Fruit fly (Drosophila melanogaster) whole organism, pupa: ENCODE data around the gene Mst85C.

ENCODE experiments used
- CG10348 ChIP-seq: fragments of 200-800 bp; sonication (Bioruptor generic); IDR thresholded peaks from 2 replicates; pipeline ENCODE4 v1.3.6; 2022; ENCODE audit warnings: missing biosample characterization, missing genetic modification characterization
- CG12605 ChIP-seq: fragments of 200-800 bp; sonication (Bioruptor generic); IDR thresholded peaks from 2 replicates; pipeline ENCODE4 v1.3.6; 2022; ENCODE audit warnings: missing biosample characterization, missing genetic modification characterization
- CG13204 ChIP-seq: fragments of 200-800 bp; sonication (Bioruptor generic); optimal IDR thresholded peaks from 2 replicates; lab custom pipeline; 2018; ENCODE audit warnings: missing biosample characterization, mild to moderate bottlenecking, missing genetic modification characterization, moderate library complexity
- CG14655 ChIP-seq: fragments of 200-800 bp; sonication (Bioruptor generic); optimal IDR thresholded peaks from 3 replicates; lab custom pipeline; 2017; ENCODE audit warnings: mild to moderate bottlenecking, missing biosample characterization, missing genetic modification reagents, missing genetic modification characterization
- CG15710 ChIP-seq: fragments of 200-800 bp; sonication (Bioruptor generic); optimal IDR thresholded peaks from 2 replicates; lab custom pipeline; 2018; ENCODE audit warnings: missing biosample characterization, mild to moderate bottlenecking, missing genetic modification characterization, moderate library complexity
- CG17806 ChIP-seq: fragments of 200-800 bp; sonication (Bioruptor generic); optimal IDR thresholded peaks from 2 replicates; lab custom pipeline; 2018; ENCODE audit warnings: missing biosample characterization, mild to moderate bottlenecking, missing genetic modification characterization, moderate library complexity
- CG32121 ChIP-seq: fragments of 200-800 bp; sonication (Bioruptor generic); IDR thresholded peaks from 2 replicates; pipeline ENCODE4 v1.3.6; 2022; ENCODE audit warnings: missing biosample characterization, missing genetic modification characterization
- CG34367 ChIP-seq: fragments of 200-800 bp; sonication (Bioruptor generic); optimal IDR thresholded peaks from 2 replicates; lab custom pipeline; 2018; ENCODE audit warnings: missing biosample characterization, mild to moderate bottlenecking, missing genetic modification characterization
- CG4496 ChIP-seq: fragments of 200-800 bp; sonication (Bioruptor generic); IDR thresholded peaks from 3 replicates; pipeline ENCODE4 v1.3.6; 2022; ENCODE audit warnings: missing biosample characterization, missing genetic modification characterization
- CG8159 ChIP-seq: fragments of 200-800 bp; sonication (Bioruptor generic); optimal IDR thresholded peaks from 3 replicates; lab custom pipeline; 2018; ENCODE audit warnings: missing biosample characterization, mild to moderate bottlenecking, missing genetic modification characterization, moderate library complexity
- CG8301 ChIP-seq: fragments of 200-800 bp; sonication (Bioruptor generic); optimal IDR thresholded peaks from 2 replicates; lab custom pipeline; 2018; ENCODE audit warnings: missing biosample characterization, mild to moderate bottlenecking, missing genetic modification characterization
- CG9948 ChIP-seq: fragments of 200-800 bp; sonication (Bioruptor generic); optimal IDR thresholded peaks from 2 replicates; lab custom pipeline; 2018; ENCODE audit warnings: missing biosample characterization, mild to moderate bottlenecking, missing genetic modification characterization, moderate library complexity
- D1 ChIP-seq: fragments of 200-800 bp; sonication (Bioruptor generic); optimal IDR thresholded peaks from 2 replicates; lab custom pipeline; 2018; ENCODE audit warnings: missing biosample characterization, mild to moderate bottlenecking, missing genetic modification characterization, moderate library complexity
- EcR ChIP-seq: fragments of 200-800 bp; sonication (Bioruptor generic); optimal IDR thresholded peaks from 3 replicates; lab custom pipeline; 2019; ENCODE audit warnings: missing biosample characterization, missing genetic modification characterization, mild to moderate bottlenecking, moderate library complexity, missing genetic modification reagents
- Ets98B ChIP-seq: fragments of 200-800 bp; sonication (Bioruptor generic); IDR thresholded peaks from 2 replicates; pipeline ENCODE4 v1.3.6; 2022; ENCODE audit warnings: missing biosample characterization, missing genetic modification characterization
- Pif1A ChIP-seq: fragments of 200-800 bp; sonication (Bioruptor generic); optimal IDR thresholded peaks from 3 replicates; lab custom pipeline; 2016; ENCODE audit warnings: missing biosample characterization, missing genetic modification characterization
- Pif1B ChIP-seq: fragments of 200-800 bp; sonication (Bioruptor generic); optimal IDR thresholded peaks from 3 replicates; lab custom pipeline; 2016; ENCODE audit warnings: missing biosample characterization, missing genetic modification characterization
- Snoo ChIP-seq: fragments of 200-800 bp; sonication (Bioruptor generic); optimal IDR thresholded peaks from 3 replicates; lab custom pipeline; 2017; ENCODE audit warnings: missing biosample characterization, mild to moderate bottlenecking, missing genetic modification characterization, inconsistent platforms
- fd96Ca ChIP-seq: fragments of 200-800 bp; sonication (Bioruptor generic); IDR thresholded peaks from 3 replicates; pipeline ENCODE4 v1.3.6; 2022; ENCODE audit warnings: missing biosample characterization, missing genetic modification characterization
- gl ChIP-seq: fragments of 200-800 bp; sonication (Bioruptor generic); optimal IDR thresholded peaks from 2 replicates; lab custom pipeline; 2018; ENCODE audit warnings: missing biosample characterization, mild to moderate bottlenecking, missing genetic modification characterization
- rn ChIP-seq: fragments of 200-800 bp; sonication (Bioruptor generic); IDR thresholded peaks from 2 replicates; pipeline ENCODE4 v1.3.6; 2022; ENCODE audit warnings: missing biosample characterization, missing genetic modification characterization

The Mst85C gene

dm6 chr3R:9048466-9049072 is at the start of gene Mst85C:
Gene Mst85C (plus strand): TSS chr3R:9048645.
- peak; percentile 50 for TF ChIP-seq EcR (GFP tag; lab: Kevin White, UChicago)
- TF ChIP-seq gl (tag; lab: Kevin White, UChicago) = peak; percentile 37
- no peak for TF ChIP-seq CG8159 (tag; lab: Kevin White, UChicago)
- TF ChIP-seq, all 21 proteins: peak for 2

DNA sequence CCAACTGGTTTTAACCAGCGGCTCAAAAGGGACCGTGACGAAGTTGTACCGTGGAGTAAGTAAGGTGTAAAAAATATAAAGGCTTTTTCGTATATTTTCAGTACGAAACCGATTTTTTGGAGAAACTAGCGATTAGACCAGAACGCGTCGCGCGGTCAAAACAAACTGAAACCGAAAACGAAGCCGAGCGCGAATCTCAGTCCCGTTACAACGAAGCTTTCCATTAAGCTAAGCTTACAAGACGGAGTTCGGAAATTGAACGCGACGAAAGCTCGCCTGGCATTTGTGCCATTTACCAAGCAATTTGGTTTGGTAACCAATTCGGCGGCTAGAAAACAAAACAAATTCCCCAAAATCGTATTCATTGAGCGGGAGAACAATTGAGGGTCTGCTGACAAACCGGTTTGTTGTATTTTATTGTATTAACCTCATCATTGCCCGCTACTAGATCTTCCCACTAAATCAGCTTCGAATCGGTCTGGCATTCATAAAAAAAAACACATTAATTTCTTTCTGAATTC is 46.7 kb upstream of the Mst85C start:
- TF ChIP-seq rn (GFP tag; lab: Robert Waterston, UW) (no peak), CG8301 (no peak), gl (tag; lab: Kevin White, UChicago) (no peak), CG4496 (0 out of 3 replicates have a peak, but pooled peaks have one; percentile 6)

DNA sequence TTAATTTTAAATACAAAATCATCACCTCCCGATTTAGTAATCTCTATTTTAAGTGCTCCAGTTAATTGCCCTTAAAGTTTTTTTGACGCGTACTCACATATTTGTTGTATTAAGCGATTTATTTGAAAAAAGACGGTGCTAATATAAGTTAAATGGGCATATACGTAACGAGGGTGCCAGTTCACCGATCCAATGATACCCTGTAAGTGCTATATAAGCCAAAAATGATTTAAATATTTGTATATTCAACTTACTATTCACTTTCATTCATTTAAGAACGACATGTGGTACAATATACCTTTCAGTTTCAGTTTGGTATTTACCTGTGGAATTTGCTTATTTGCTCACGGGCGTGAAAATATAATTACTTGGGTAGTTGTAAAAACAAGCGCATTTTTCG is 45.9 kb upstream of the Mst85C start:
- TF ChIP-seq CG8159 (tag; lab: Kevin White, UChicago) = no peak
- no peak for TF ChIP-seq CG34367
- TF ChIP-seq gl (tag; lab: Kevin White, UChicago) = no peak
- no peak for TF ChIP-seq CG10348 (GFP tag; lab: Robert Waterston, UW)
- no peak for TF ChIP-seq CG9948 (tag; lab: Kevin White, UChicago)
- no peak for TF ChIP-seq EcR (GFP tag; lab: Kevin White, UChicago)
- TF ChIP-seq fd96Ca (GFP tag; lab: Robert Waterston, UW) = no peak
- no peak for TF ChIP-seq CG15710 (tag; lab: Kevin White, UChicago)
- TF ChIP-seq CG8301 = no peak
- TF ChIP-seq Ets98B (GFP tag; lab: Robert Waterston, UW) = no peak
- no peak for TF ChIP-seq Snoo (tag; lab: Kevin White, UChicago)
- no peak for TF ChIP-seq CG32121 (GFP tag; lab: Robert Waterston, UW)
- no peak for TF ChIP-seq CG12605 (GFP tag; lab: Robert Waterston, UW)
- no peak for TF ChIP-seq Pif1B (GFP tag; lab: Kevin White, UChicago)
- TF ChIP-seq CG13204 = no peak
- TF ChIP-seq Pif1A (GFP tag; lab: Kevin White, UChicago) = no peak
- no peak for TF ChIP-seq rn (GFP tag; lab: Robert Waterston, UW)
- no peak for TF ChIP-seq CG4496

- TF ChIP-seq gl (tag; lab: Kevin White, UChicago) = no peak
- TF ChIP-seq CG9948 (tag; lab: Kevin White, UChicago) = no peak
- TF ChIP-seq Snoo (tag; lab: Kevin White, UChicago) = no peak
- TF ChIP-seq CG10348 (GFP tag; lab: Robert Waterston, UW) = no peak
- TF ChIP-seq CG8301 = no peak
- no peak for TF ChIP-seq rn (GFP tag; lab: Robert Waterston, UW)
- no peak for TF ChIP-seq CG12605 (GFP tag; lab: Robert Waterston, UW)
- TF ChIP-seq CG13204 = no peak
- no peak for TF ChIP-seq CG14655 (GFP tag; lab: Kevin White, UChicago)
- no peak for TF ChIP-seq CG8159 (tag; lab: Kevin White, UChicago)
- no peak for TF ChIP-seq CG17806 (tag; lab: Kevin White, UChicago)
- no peak for TF ChIP-seq Pif1B (GFP tag; lab: Kevin White, UChicago)
- no peak for TF ChIP-seq CG4496
- TF ChIP-seq CG15710 (tag; lab: Kevin White, UChicago) = no peak
- no peak for TF ChIP-seq fd96Ca (GFP tag; lab: Robert Waterston, UW)
- no peak for TF ChIP-seq EcR (GFP tag; lab: Kevin White, UChicago)
- TF ChIP-seq Pif1A (GFP tag; lab: Kevin White, UChicago) = no peak
- no peak for TF ChIP-seq D1 (tag; lab: Kevin White, UChicago)
- no peak for TF ChIP-seq Ets98B (GFP tag; lab: Robert Waterston, UW)
These were observed 44.7 kb upstream of the Mst85C start, which contains the start of the genes CG31100 and CG11980 for dm6 chr3R:9003600-9004223. Gene CG31100 (minus strand): TSS chr3R:9003650. Gene CG11980 (plus strand): TSS chr3R:9004017.

DNA sequence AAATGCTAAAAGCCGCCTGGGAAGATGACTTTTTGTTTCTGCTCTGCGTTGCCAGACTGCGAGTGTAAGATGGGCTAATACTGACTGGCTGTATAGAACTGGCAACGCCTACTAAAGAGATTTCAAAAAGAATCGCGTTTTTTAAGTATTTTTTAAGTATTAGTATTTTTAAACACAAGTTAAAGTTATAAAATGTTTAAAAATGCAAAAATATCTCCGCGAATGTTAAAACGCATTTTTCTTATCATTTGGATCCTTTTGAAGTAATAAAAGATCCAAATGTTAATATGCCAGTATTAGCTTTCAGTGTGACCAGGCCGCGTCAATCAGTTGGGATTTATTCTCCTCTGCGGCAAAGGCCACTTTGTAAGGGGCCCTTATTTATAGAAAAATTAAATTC is 42.3 kb upstream of the Mst85C start, which contains the start of the genes Prosbeta3 and Iru:
Gene Prosbeta3, minus strand, starts transcription at position 98 of the 400 bp plus-strand sequence.
Gene Iru, plus strand, starts transcription at position 328 of the 400 bp plus-strand sequence.
- TF ChIP-seq CG4496 = 0 out of 3 replicates have a peak, but pooled peaks have one; percentile 7
- no peak for TF ChIP-seq CG12605 (GFP tag; lab: Robert Waterston, UW)

- no peak for TF ChIP-seq CG9948 (tag; lab: Kevin White, UChicago)
- TF ChIP-seq CG10348 (GFP tag; lab: Robert Waterston, UW) = no peak
- no peak for TF ChIP-seq CG8159 (tag; lab: Kevin White, UChicago)
- no peak for TF ChIP-seq Pif1B (GFP tag; lab: Kevin White, UChicago)
- TF ChIP-seq gl (tag; lab: Kevin White, UChicago) = no peak
- TF ChIP-seq CG17806 (tag; lab: Kevin White, UChicago) = no peak
- TF ChIP-seq CG15710 (tag; lab: Kevin White, UChicago) = no peak
- TF ChIP-seq CG12605 (GFP tag; lab: Robert Waterston, UW) = no peak
- no peak for TF ChIP-seq Ets98B (GFP tag; lab: Robert Waterston, UW)
- no peak for TF ChIP-seq fd96Ca (GFP tag; lab: Robert Waterston, UW)
- TF ChIP-seq rn (GFP tag; lab: Robert Waterston, UW) = no peak
- TF ChIP-seq CG8301 = no peak
These were observed 41.2 kb upstream of the Mst85C start for dm6 chr3R:9007258-9007657.
